Worm (Caenorhabditis elegans): ENCODE results near the gene Y38E10A.1.

- TF ChIP-seq bed-3 (GFP tag; optimal IDR thresholded peaks at IDR 0.05), result no peak
- no peak for TF ChIP-seq pha-4 (tag; optimal IDR thresholded peaks at IDR 0.05)
- TF ChIP-seq mls-2 (tag; optimal IDR thresholded peaks at IDR 0.05), result no peak
- no peak for TF ChIP-seq unc-62 (GFP tag; optimal IDR thresholded peaks at IDR 0.05)
- no peak for TF ChIP-seq blmp-1 (tag; optimal IDR thresholded peaks at IDR 0.05)
- no peak for TF ChIP-seq ceh-83 (GFP tag; optimal IDR thresholded peaks at IDR 0.05)
- TF ChIP-seq elt-3 (tag; optimal IDR thresholded peaks at IDR 0.05), result no peak
- TF ChIP-seq sptf-1 (tag; optimal IDR thresholded peaks at IDR 0.05), result no peak
- TF ChIP-seq ztf-11 (tag; optimal IDR thresholded peaks at IDR 0.05), result no peak
- no peak for TF ChIP-seq nhr-76 (tag; optimal IDR thresholded peaks at IDR 0.05)
Observed at ce11 chrII:12606900-12607299, 36.5 kb upstream of the Y38E10A.1 start, which contains the start of gene Y38E10A.8.

Data from whole organism, mixed stage, embryonic.